Worm (Caenorhabditis elegans): ENCODE data around the gene F47C12.13.

The F47C12.13 gene

ce11 chrIV:4033490-4033889 lies 39.3 kb upstream of the F47C12.13 start:
- TF ChIP-seq hlh-13 (GFP tag; optimal IDR thresholded peaks at IDR 0.05) (no peak), fax-1 (tag; optimal IDR thresholded peaks at IDR 0.05) (no peak), Y22D7AL.16 (tag; optimal IDR thresholded peaks at IDR 0.05) (no peak), ztf-16 (tag; optimal IDR thresholded peaks at IDR 0.05) (no peak), che-1 (tag; optimal IDR thresholded peaks at IDR 0.05) (no peak), ceh-9 (tag; optimal IDR thresholded peaks at IDR 0.05) (no peak), ttx-3 (tag; optimal IDR thresholded peaks at IDR 0.05) (no peak)

DNA sequence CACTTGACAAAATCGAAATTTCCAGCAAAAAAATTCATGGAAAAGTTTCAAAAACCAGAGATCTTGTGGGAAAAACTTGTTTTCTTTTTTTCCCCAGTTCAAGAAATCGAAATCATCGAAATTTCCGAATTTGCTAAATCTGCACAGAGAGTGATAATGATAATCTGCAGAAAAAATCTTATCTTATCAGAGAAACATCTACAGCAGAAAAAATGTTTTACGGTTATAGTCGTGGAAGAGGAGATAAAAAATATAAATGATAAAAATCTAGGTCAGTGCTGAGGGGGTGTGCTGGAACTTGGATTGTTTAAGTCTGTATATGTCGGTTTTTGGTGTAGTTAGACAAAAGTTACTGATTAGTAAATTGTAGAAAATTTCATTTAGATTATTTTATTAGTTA lies 38.1 kb upstream of the F47C12.13 start:
- TF ChIP-seq elt-2 (tag; optimal IDR thresholded peaks at IDR 0.05) = peak; percentile 83
- TF ChIP-seq lim-6 (tag; optimal IDR thresholded peaks at IDR 0.05) = no peak

DNA sequence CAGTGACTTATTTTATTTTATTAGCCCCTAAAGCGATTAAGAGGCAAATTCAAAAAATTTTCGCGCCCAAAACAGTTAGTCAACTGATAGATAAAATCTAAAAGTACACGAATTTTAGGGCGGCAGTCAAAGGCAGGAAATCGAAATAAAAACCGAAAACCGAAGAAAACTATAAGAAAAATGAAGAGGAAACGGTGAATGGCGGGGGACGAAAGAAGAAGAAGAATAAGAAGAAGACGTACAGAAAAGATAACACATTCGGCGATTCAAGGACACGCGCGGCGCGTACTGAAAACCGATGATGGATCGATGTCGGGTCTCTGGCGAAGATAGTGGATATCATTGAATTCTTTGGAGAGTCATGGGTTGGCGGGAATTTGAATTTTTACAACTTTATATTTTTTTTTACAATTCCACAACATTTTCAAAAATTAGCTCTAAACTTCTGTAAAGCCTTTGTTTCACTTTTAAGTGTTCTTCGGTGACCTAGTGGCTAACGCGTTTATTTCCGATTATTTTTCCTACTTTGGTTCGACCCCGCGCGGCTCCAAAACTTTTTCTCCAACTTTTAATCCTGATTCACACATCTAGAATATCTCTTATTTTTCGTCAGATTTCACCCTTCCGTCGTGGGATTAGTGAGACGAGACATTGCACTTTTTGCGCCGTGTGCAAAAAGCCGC lies 36.8 kb upstream of the F47C12.13 start:
- TF ChIP-seq tbx-2 (tag; optimal IDR thresholded peaks at IDR 0.05) (no peak), lin-11 (tag; optimal IDR thresholded peaks at IDR 0.05) (no peak), ceh-18 (tag; optimal IDR thresholded peaks at IDR 0.05) (no peak), pat-9 (tag; optimal IDR thresholded peaks at IDR 0.05) (no peak), lim-6 (tag; optimal IDR thresholded peaks at IDR 0.05) (no peak), sdc-2 (tag; optimal IDR thresholded peaks at IDR 0.05) (no peak), ztf-16 (tag; optimal IDR thresholded peaks at IDR 0.05) (no peak), pqm-1 (tag; optimal IDR thresholded peaks at IDR 0.05) (no peak), sox-2 (GFP tag; IDR thresholded peaks at IDR 0.05) (no peak), odd-2 (tag; optimal IDR thresholded peaks at IDR 0.05) (no peak), unc-3 (GFP tag; conservative IDR thresholded peaks at IDR 0.05) (no peak), unc-3 (tag; optimal IDR thresholded peaks at IDR 0.05) (no peak), mec-3 (tag; optimal IDR thresholded peaks at IDR 0.05; ENCODE audit: borderline replicate concordance) (no peak), ceh-34 (tag; optimal IDR thresholded peaks at IDR 0.05) (no peak), dve-1 (tag; optimal IDR thresholded peaks at IDR 0.05) (no peak)

DNA sequence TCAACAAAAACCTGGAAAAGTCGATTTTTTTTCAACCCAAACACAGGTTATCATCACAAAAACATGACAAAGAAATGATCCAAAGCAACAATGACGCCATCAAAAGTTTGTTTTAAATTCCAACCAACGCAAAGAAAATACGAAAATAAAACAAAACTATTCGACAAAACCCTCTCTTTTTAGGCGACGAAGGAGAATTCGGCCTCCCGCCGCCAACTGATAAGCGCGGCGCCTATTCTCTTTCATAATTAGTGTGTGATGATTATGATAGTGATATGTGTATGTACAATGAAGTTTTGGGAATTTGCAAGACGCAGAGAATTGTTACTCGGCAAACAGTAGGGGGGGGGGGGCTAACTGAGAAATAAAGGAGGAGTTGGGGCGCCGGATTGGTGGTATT lies 35.1 kb upstream of the F47C12.13 start:
- no peak for TF ChIP-seq Y22D7AL.16 (tag; optimal IDR thresholded peaks at IDR 0.05)
- no peak for TF ChIP-seq ahr-1 (tag; optimal IDR thresholded peaks at IDR 0.05)
- no peak for TF ChIP-seq ztf-16 (tag; optimal IDR thresholded peaks at IDR 0.05)
- no peak for TF ChIP-seq mec-3 (tag; optimal IDR thresholded peaks at IDR 0.05; ENCODE audit: borderline replicate concordance)
- TF ChIP-seq hlh-15 (tag; optimal IDR thresholded peaks at IDR 0.05) = no peak
- TF ChIP-seq pqm-1 (tag; optimal IDR thresholded peaks at IDR 0.05) = no peak
- no peak for TF ChIP-seq ceh-14 (tag; optimal IDR thresholded peaks at IDR 0.05)
- no peak for TF ChIP-seq sox-2 (GFP tag; IDR thresholded peaks at IDR 0.05)
- TF ChIP-seq che-1 (tag; optimal IDR thresholded peaks at IDR 0.05) = no peak

- TF ChIP-seq hlh-13 (GFP tag; optimal IDR thresholded peaks at IDR 0.05) = no peak
- TF ChIP-seq ama-1 (optimal IDR thresholded peaks at IDR 0.05) = no peak
- TF ChIP-seq ref-2 (tag; optimal IDR thresholded peaks at IDR 0.05) = peak; percentile 18
- peak; percentile 50 for TF ChIP-seq syd-9 (tag; optimal IDR thresholded peaks at IDR 0.05)
- no peak for TF ChIP-seq ttx-3 (tag; optimal IDR thresholded peaks at IDR 0.05)
- TF ChIP-seq nfya-1 (tag; optimal IDR thresholded peaks at IDR 0.05) = peak; percentile 8
- peak; percentile 66 for TF ChIP-seq tbx-2 (tag; optimal IDR thresholded peaks at IDR 0.05)
- TF ChIP-seq K02D7.2 (tag; optimal IDR thresholded peaks at IDR 0.05) = no peak
- peak; percentile 56 for TF ChIP-seq elt-4 (tag; optimal IDR thresholded peaks at IDR 0.05)
- TF ChIP-seq che-1 (tag; optimal IDR thresholded peaks at IDR 0.05) = no peak
- TF ChIP-seq dmd-4 (tag; optimal IDR thresholded peaks at IDR 0.05; ENCODE audit: borderline replicate concordance) = peak; percentile 33
- peak; percentile 31 for TF ChIP-seq F13H6.1 (tag; optimal IDR thresholded peaks at IDR 0.05)
- TF ChIP-seq lim-6 (tag; optimal IDR thresholded peaks at IDR 0.05) = no peak
- TF ChIP-seq sdc-2 (tag; optimal IDR thresholded peaks at IDR 0.05) = peak; percentile 37
- TF ChIP-seq pros-1 (tag; optimal IDR thresholded peaks at IDR 0.05) = peak; percentile 2
- TF ChIP-seq ceh-18 (tag; optimal IDR thresholded peaks at IDR 0.05) = peak; percentile 91
- peak; percentile 43 for TF ChIP-seq ceh-34 (tag; optimal IDR thresholded peaks at IDR 0.05)
- TF ChIP-seq C08G9.2 (tag; optimal IDR thresholded peaks at IDR 0.05) = peak; percentile 25
- peak; percentile 69 for TF ChIP-seq unc-55 (GFP tag; optimal IDR thresholded peaks at IDR 0.05)
- no peak for TF ChIP-seq ceh-2 (tag; optimal IDR thresholded peaks at IDR 0.05)
Measured at ce11 chrIV:4028177-4028576, 34.0 kb upstream of the F47C12.13 start.

Data from whole organism, late embryonic.